Fruit fly (Drosophila melanogaster) whole organism: Measurements from ENCODE around the gene Rai1.

ENCODE experiments used
- CG8478 ChIP-seq: fragments of >200 bp; optimal IDR thresholded peaks from 2 replicates; lab custom pipeline; 2018; ENCODE audit warnings: inconsistent platforms
- Dll ChIP-seq: fragments of >200 bp; optimal IDR thresholded peaks from 2 replicates; lab custom pipeline; 2017
- pan ChIP-seq: fragments of >200 bp; optimal IDR thresholded peaks from 2 replicates; lab custom pipeline; 2017
- usp ChIP-seq: fragments of >200 bp; optimal IDR thresholded peaks from 2 replicates; lab custom pipeline; 2017; ENCODE audit warnings: missing biosample characterization, missing genetic modification characterization, mixed read lengths

DNA sequence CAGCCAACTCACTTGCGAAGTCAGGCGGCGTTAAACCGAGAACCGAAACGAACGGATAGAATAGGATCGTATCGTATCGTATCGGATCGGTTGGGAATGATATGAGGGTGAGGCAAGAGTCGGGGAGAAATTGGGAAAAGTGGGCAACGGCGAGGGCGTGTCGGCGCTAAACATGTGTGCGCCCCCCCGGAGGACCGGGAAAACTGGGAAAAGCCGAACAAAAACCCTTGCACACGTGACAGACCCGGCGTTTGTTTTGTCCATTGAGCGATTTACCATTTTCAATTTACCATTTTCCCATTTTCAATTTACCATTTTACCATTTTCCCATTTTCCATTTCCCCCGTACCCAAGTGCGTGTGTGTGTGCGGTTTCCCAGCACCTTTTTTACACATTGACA is 28.1 kb downstream of the Rai1 start:
- TF ChIP-seq CG8478 (no peak), Dll (lab: Kevin White, UChicago) (no peak), usp (GFP tag; lab: Kevin White, UChicago) (no peak), pan (lab: Kevin White, UChicago) (no peak)
